Worm (Caenorhabditis elegans): ENCODE results near the gene nspd-6.

DNA sequence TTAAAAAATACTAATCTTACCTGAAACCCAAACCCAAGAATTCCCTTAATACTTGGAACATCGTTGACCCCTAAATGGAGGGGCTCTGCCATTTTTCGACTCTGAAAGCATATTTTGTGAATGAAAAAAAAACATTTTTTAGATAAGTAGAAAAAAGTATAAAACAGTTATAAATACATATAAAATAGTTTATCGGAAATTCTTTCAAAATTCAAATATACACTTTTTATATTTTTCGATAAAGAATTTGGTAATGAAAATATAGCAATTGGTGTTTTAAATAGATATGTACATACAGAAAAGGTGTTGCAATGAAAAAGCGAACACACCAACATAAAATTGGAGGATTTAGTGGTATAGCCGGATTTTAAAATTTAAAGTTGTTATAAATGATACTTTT lies 49.6 kb upstream of the nspd-6 start, which contains the start of gene Y59E9AL.4:
- TF ChIP-seq fos-1 (tag; optimal IDR thresholded peaks at IDR 0.05), result no peak
- TF ChIP-seq jun-1 (tag; optimal IDR thresholded peaks at IDR 0.05), result no peak
- no peak for TF ChIP-seq snpc-4 (tag; optimal IDR thresholded peaks at IDR 0.05)
- TF ChIP-seq ztf-11 (tag; optimal IDR thresholded peaks at IDR 0.05), result no peak
- no peak for TF ChIP-seq ztf-4 (tag; optimal IDR thresholded peaks at IDR 0.05)
- TF ChIP-seq nhr-12 (tag; optimal IDR thresholded peaks at IDR 0.05), result no peak
- no peak for TF ChIP-seq nhr-25 (tag; optimal IDR thresholded peaks at IDR 0.05)
- TF ChIP-seq unc-62 (GFP tag; optimal IDR thresholded peaks at IDR 0.05), result no peak
- TF ChIP-seq elt-1 (tag; optimal IDR thresholded peaks at IDR 0.05), result no peak
- TF ChIP-seq nhr-77 (tag; optimal IDR thresholded peaks at IDR 0.05), result no peak
- TF ChIP-seq lin-39 (tag; optimal IDR thresholded peaks at IDR 0.05), result no peak

All from whole organism, L3 larva.